Worm (Caenorhabditis elegans): ENCODE measurements around the gene ZK795.3.

ZK795.3 gene

ce11 chrIV:12558925-12559450, at the start of gene ZK795.3, which contains the start of gene ZK795.2:
ZK795.3 (plus strand) TSS chrIV:12559365.
ZK795.2 (minus strand) TSS chrIV:12558975.
- no peak for TF ChIP-seq ceh-45 (GFP tag; IDR thresholded peaks at IDR 0.05)
- peak; percentile 5 for TF ChIP-seq ceh-14 (tag; optimal IDR thresholded peaks at IDR 0.05)
- no peak for TF ChIP-seq ceh-9 (tag; optimal IDR thresholded peaks at IDR 0.05)
- TF ChIP-seq pha-4 (tag; optimal IDR thresholded peaks at IDR 0.05) = no peak
- TF ChIP-seq ref-2 (tag; optimal IDR thresholded peaks at IDR 0.05) = no peak
- peak; percentile 44 for TF ChIP-seq zip-5 (tag; optimal IDR thresholded peaks at IDR 0.05)
- no peak for TF ChIP-seq K09A11.1 (tag; optimal IDR thresholded peaks at IDR 0.05; ENCODE audit: insufficient read depth)
- peak; percentile 9 for TF ChIP-seq unc-86 (tag; optimal IDR thresholded peaks at IDR 0.05)
- TF ChIP-seq gmeb-2 (tag; optimal IDR thresholded peaks at IDR 0.05) = no peak
- TF ChIP-seq odd-2 (tag; optimal IDR thresholded peaks at IDR 0.05) = no peak
- no peak for TF ChIP-seq ceh-19 (GFP tag; optimal IDR thresholded peaks at IDR 0.05)
- TF ChIP-seq hlh-6 (tag; optimal IDR thresholded peaks at IDR 0.05) = no peak
- TF ChIP-seq hlh-15 (tag; optimal IDR thresholded peaks at IDR 0.05) = peak; percentile 12
- TF ChIP-seq ceh-30 (tag; optimal IDR thresholded peaks at IDR 0.05) = no peak
- no peak for TF ChIP-seq ceh-24 (tag; optimal IDR thresholded peaks at IDR 0.05)
- TF ChIP-seq K02D7.2 (tag; optimal IDR thresholded peaks at IDR 0.05) = no peak
- TF ChIP-seq madf-2 (tag; optimal IDR thresholded peaks at IDR 0.05) = no peak
- TF ChIP-seq sox-4 (tag; optimal IDR thresholded peaks at IDR 0.05) = no peak
- peak; percentile 29 for TF ChIP-seq nfya-1 (tag; optimal IDR thresholded peaks at IDR 0.05)
- no peak for TF ChIP-seq ets-4 (tag; optimal IDR thresholded peaks at IDR 0.05)
- TF ChIP-seq pax-1 (tag; optimal IDR thresholded peaks at IDR 0.05) = peak; percentile 26

DNA sequence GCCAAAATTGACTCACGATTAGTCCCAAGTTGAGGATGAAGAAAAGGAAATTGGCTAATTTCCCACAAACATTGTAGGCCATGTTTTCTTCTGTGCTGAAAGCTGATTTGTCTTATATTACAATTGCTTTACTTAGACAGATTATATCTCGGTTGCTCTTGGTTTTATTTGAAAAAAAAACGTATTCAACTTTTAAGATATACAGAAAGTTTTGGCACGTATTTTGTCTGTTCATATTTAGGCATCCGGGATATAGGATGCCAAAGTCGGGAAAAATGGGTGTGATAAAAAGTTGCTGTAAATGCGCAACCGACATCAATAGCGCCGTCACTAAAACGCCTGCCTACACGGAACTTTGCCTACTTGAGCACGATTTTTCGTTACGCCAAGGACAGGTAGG, 39.0 kb upstream of the ZK795.3 start, which contains the start of gene tsp-4:
tsp-4 (minus strand) TSS at position 101 of the 400 bp plus-strand sequence.
- no peak for TF ChIP-seq sox-4 (tag; optimal IDR thresholded peaks at IDR 0.05)
- no peak for TF ChIP-seq F13H6.1 (tag; optimal IDR thresholded peaks at IDR 0.05)
- TF ChIP-seq ceh-6 (GFP tag; optimal IDR thresholded peaks at IDR 0.05) = no peak
- no peak for TF ChIP-seq unc-3 (GFP tag; conservative IDR thresholded peaks at IDR 0.05)
- TF ChIP-seq unc-3 (tag; optimal IDR thresholded peaks at IDR 0.05) = no peak
- no peak for TF ChIP-seq sdc-2 (tag; optimal IDR thresholded peaks at IDR 0.05)

DNA sequence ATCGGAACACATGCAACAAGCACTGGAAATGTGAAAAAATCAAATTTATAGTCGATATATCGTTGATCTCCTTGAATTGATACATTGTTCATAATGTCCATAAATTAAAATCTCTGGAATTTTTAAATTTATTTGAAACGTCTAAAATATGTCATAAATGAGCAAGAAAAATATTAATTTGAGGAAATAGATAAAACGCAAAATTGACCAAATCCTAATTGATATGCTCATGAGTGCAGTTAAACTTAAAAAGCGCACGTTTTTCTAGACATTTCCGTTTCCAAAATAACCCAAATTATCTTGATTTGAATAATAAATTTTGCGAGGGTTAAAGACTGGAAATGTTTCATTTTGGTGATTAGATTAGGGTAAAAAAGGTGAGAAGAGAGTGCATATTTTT, 36.6 kb upstream of the ZK795.3 start, which contains the start of gene sru-13:
sru-13 (minus strand) TSS at position 101 of the 400 bp plus-strand sequence.
- TF ChIP-seq dmd-4 (tag; optimal IDR thresholded peaks at IDR 0.05; ENCODE audit: borderline replicate concordance) = no peak
- TF ChIP-seq K02D7.2 (tag; optimal IDR thresholded peaks at IDR 0.05) = no peak
- no peak for TF ChIP-seq F13H6.1 (tag; optimal IDR thresholded peaks at IDR 0.05)
- TF ChIP-seq lin-11 (tag; optimal IDR thresholded peaks at IDR 0.05) = no peak
- no peak for TF ChIP-seq K09A11.1 (tag; optimal IDR thresholded peaks at IDR 0.05; ENCODE audit: insufficient read depth)

ce11 chrIV:12525409-12525808, 33.8 kb upstream of the ZK795.3 start, which contains the start of gene eak-4:
eak-4 (minus strand) TSS chrIV:12525509.
- TF ChIP-seq C38D4.7 (GFP tag; optimal IDR thresholded peaks at IDR 0.05) (no peak), hlh-13 (GFP tag; optimal IDR thresholded peaks at IDR 0.05) (no peak), pqm-1 (tag; optimal IDR thresholded peaks at IDR 0.05) (no peak), C08G9.2 (tag; optimal IDR thresholded peaks at IDR 0.05) (no peak), che-1 (tag; optimal IDR thresholded peaks at IDR 0.05) (no peak), ceh-24 (tag; optimal IDR thresholded peaks at IDR 0.05) (no peak), fax-1 (tag; optimal IDR thresholded peaks at IDR 0.05) (no peak), rnt-1 (tag; optimal IDR thresholded peaks at IDR 0.05) (no peak)

- TF ChIP-seq pax-1 (tag; optimal IDR thresholded peaks at IDR 0.05) = no peak
- TF ChIP-seq hlh-15 (tag; optimal IDR thresholded peaks at IDR 0.05) = no peak
- no peak for TF ChIP-seq fkh-6 (tag; optimal IDR thresholded peaks at IDR 0.05)
- TF ChIP-seq C08G9.2 (tag; optimal IDR thresholded peaks at IDR 0.05) = no peak
- no peak for TF ChIP-seq ref-2 (tag; optimal IDR thresholded peaks at IDR 0.05)
- no peak for TF ChIP-seq ceh-6 (GFP tag; optimal IDR thresholded peaks at IDR 0.05)
- no peak for TF ChIP-seq lin-11 (tag; optimal IDR thresholded peaks at IDR 0.05)
- TF ChIP-seq Y22D7AL.16 (tag; optimal IDR thresholded peaks at IDR 0.05) = no peak
- no peak for TF ChIP-seq pag-3 (tag; optimal IDR thresholded peaks at IDR 0.05; ENCODE audit: borderline replicate concordance)
- no peak for TF ChIP-seq pha-4 (tag; optimal IDR thresholded peaks at IDR 0.05)
- no peak for TF ChIP-seq ceh-19 (GFP tag; optimal IDR thresholded peaks at IDR 0.05)
- TF ChIP-seq tbx-7 (tag; optimal IDR thresholded peaks at IDR 0.05) = no peak
- no peak for TF ChIP-seq dve-1 (tag; optimal IDR thresholded peaks at IDR 0.05)
- TF ChIP-seq odd-2 (tag; optimal IDR thresholded peaks at IDR 0.05) = no peak
- no peak for TF ChIP-seq F13H6.1 (tag; optimal IDR thresholded peaks at IDR 0.05)
- TF ChIP-seq ttx-3 (tag; optimal IDR thresholded peaks at IDR 0.05) = no peak
- no peak for TF ChIP-seq pha-2 (tag; optimal IDR thresholded peaks at IDR 0.05)
- TF ChIP-seq npax-4 (tag; optimal IDR thresholded peaks at IDR 0.05) = no peak
- no peak for TF ChIP-seq lim-6 (tag; optimal IDR thresholded peaks at IDR 0.05)
These were observed 31.9 kb upstream of the ZK795.3 start, which contains the start of gene F53B2.8 for ce11 chrIV:12527217-12527616. F53B2.8 (minus strand) TSS chrIV:12527396.
